Worm (Caenorhabditis elegans) whole organism, mixed stage, embryonic: Measurements from ENCODE around the gene clec-37.
A peak's percentile ranks its signal among the peaks of the same experiment; 100 is the strongest.

ENCODE experiments used
- M03D4.4 ChIP-seq: sonication (generic microtip); optimal IDR thresholded peaks from 2 replicates; lab custom pipeline; 2017; ENCODE audit warnings: mild to moderate bottlenecking, missing genetic modification characterization, missing compliant biosample characterization
- blmp-1 ChIP-seq: fragments of 150-350 bp; optimal IDR thresholded peaks from 2 replicates; lab custom pipeline; 2014; ENCODE audit warnings: missing biosample characterization, missing genetic modification characterization
- ceh-39 ChIP-seq: fragments of 150-350 bp; optimal IDR thresholded peaks from 2 replicates; lab custom pipeline; 2014; ENCODE audit warnings: missing biosample characterization, missing genetic modification characterization
- ceh-43 ChIP-seq: fragments of 200-800 bp; sonication (Bioruptor generic); optimal IDR thresholded peaks from 2 replicates; lab custom pipeline; 2018; ENCODE audit warnings: mild to moderate bottlenecking, missing genetic modification characterization, moderate library complexity, missing compliant biosample characterization
- ces-1 ChIP-seq: fragments of 150-350 bp; optimal IDR thresholded peaks from 2 replicates; lab custom pipeline; 2014; ENCODE audit warnings: missing biosample characterization, missing genetic modification reagents, missing genetic modification characterization
- cnd-1 ChIP-seq: fragments of 200-800 bp; sonication (Bioruptor generic); optimal IDR thresholded peaks from 2 replicates; lab custom pipeline; 2018; ENCODE audit warnings: mild to moderate bottlenecking, missing genetic modification characterization, missing compliant biosample characterization
- drap-1 ChIP-seq: fragments of 200-800 bp; sonication (Bioruptor generic); optimal IDR thresholded peaks from 3 replicates; lab custom pipeline; 2018; ENCODE audit warnings: mild to moderate bottlenecking, missing genetic modification characterization, missing compliant biosample characterization
- elt-1 ChIP-seq: sonication (generic microtip); optimal IDR thresholded peaks from 2 replicates; lab custom pipeline; 2017; ENCODE audit warnings: missing genetic modification characterization, mild to moderate bottlenecking, missing compliant biosample characterization, antibody characterized with exemption, moderate library complexity, borderline replicate concordance; ENCODE audit not compliant: insufficient read depth
- elt-3 ChIP-seq: fragments of 150-350 bp; optimal IDR thresholded peaks from 2 replicates; lab custom pipeline; 2014; ENCODE audit warnings: missing biosample characterization, missing genetic modification characterization
- flh-1 ChIP-seq: fragments of 200-800 bp; sonication (Bioruptor generic); optimal IDR thresholded peaks from 2 replicates; lab custom pipeline; 2018; ENCODE audit warnings: mild to moderate bottlenecking, missing genetic modification characterization, moderate library complexity, missing compliant biosample characterization
- ham-2 ChIP-seq: fragments of 200-800 bp; sonication (Bioruptor generic); optimal IDR thresholded peaks from 2 replicates; lab custom pipeline; 2018; ENCODE audit warnings: mild to moderate bottlenecking, missing genetic modification characterization, missing compliant biosample characterization
- hlh-1 ChIP-seq: fragments of 150-350 bp; optimal IDR thresholded peaks from 2 replicates; lab custom pipeline; 2014; ENCODE audit warnings: missing biosample characterization, missing genetic modification reagents, missing genetic modification characterization
- lin-13 ChIP-seq: fragments of 150-350 bp; optimal IDR thresholded peaks from 2 replicates; lab custom pipeline; 2014; ENCODE audit warnings: missing biosample characterization, missing genetic modification characterization
- lin-32 ChIP-seq: fragments of 200-800 bp; sonication (Bioruptor generic); optimal IDR thresholded peaks from 2 replicates; lab custom pipeline; 2018; ENCODE audit warnings: mild to moderate bottlenecking, missing genetic modification characterization, missing compliant biosample characterization
- mls-2 ChIP-seq: sonication (generic microtip); optimal IDR thresholded peaks from 2 replicates; lab custom pipeline; 2016; ENCODE audit warnings: mild to moderate bottlenecking, missing genetic modification characterization, moderate library complexity, missing compliant biosample characterization
- nhr-12 ChIP-seq: fragments of 150-350 bp; optimal IDR thresholded peaks from 2 replicates; lab custom pipeline; 2014; ENCODE audit warnings: missing biosample characterization, missing genetic modification characterization
- nhr-2 ChIP-seq: fragments of 150-350 bp; optimal IDR thresholded peaks from 2 replicates; lab custom pipeline; 2014; ENCODE audit warnings: missing biosample characterization, missing genetic modification characterization
- nhr-237 ChIP-seq: fragments of 150-350 bp; optimal IDR thresholded peaks from 2 replicates; lab custom pipeline; 2014; ENCODE audit warnings: missing biosample characterization, missing genetic modification characterization
- nhr-76 ChIP-seq: sonication (generic microtip); optimal IDR thresholded peaks from 2 replicates; lab custom pipeline; 2017; ENCODE audit warnings: missing biosample characterization, missing genetic modification characterization
- sem-2 ChIP-seq: fragments of 200-800 bp; sonication (Bioruptor generic); optimal IDR thresholded peaks from 2 replicates; lab custom pipeline; 2018; ENCODE audit warnings: mild to moderate bottlenecking, missing genetic modification characterization, missing compliant biosample characterization
- snpc-4 ChIP-seq: fragments of 150-350 bp; optimal IDR thresholded peaks from 2 replicates; lab custom pipeline; 2014; ENCODE audit warnings: missing biosample characterization, missing genetic modification characterization
- sptf-1 ChIP-seq: sonication (generic microtip); optimal IDR thresholded peaks from 2 replicates; lab custom pipeline; 2017; ENCODE audit warnings: mild to moderate bottlenecking, missing genetic modification characterization, moderate library complexity, missing compliant biosample characterization
- unc-39 ChIP-seq: fragments of 150-350 bp; optimal IDR thresholded peaks from 2 replicates; lab custom pipeline; 2014; ENCODE audit warnings: missing biosample characterization, missing genetic modification characterization
- unc-62 ChIP-seq: fragments of 150-350 bp; optimal IDR thresholded peaks from 2 replicates; lab custom pipeline; 2014; ENCODE audit warnings: missing biosample characterization, missing genetic modification reagents, missing genetic modification characterization
- zip-8 ChIP-seq: fragments of 150-350 bp; optimal IDR thresholded peaks from 2 replicates; lab custom pipeline; 2014; ENCODE audit warnings: missing biosample characterization, missing genetic modification characterization

clec-37 gene

ce11 chrV:16829396-16829795 is 22.5 kb downstream of the clec-37 start, which contains the start of gene srh-214:
Gene srh-214 (minus strand): TSS chrV:16829755.
- no peak for TF ChIP-seq ces-1 (GFP tag; lab: Kevin White, UChicago)
- TF ChIP-seq zip-8 (tag; lab: Kevin White, UChicago), result no peak

- TF ChIP-seq flh-1 (GFP tag; lab: Kevin White, UChicago), result no peak
- no peak for TF ChIP-seq lin-13
- TF ChIP-seq blmp-1 (tag; lab: Kevin White, UChicago), result no peak
- TF ChIP-seq nhr-76 (tag; lab: Kevin White, UChicago), result no peak
- no peak for TF ChIP-seq nhr-2 (tag; lab: Kevin White, UChicago)
- TF ChIP-seq, all 35 proteins: peak for 0
These were observed 24.4 kb downstream of the clec-37 start, which contains the start of gene srh-216 for ce11 chrV:16827485-16827884. Gene srh-216 (minus strand): TSS chrV:16827585.

ce11 chrV:16821270-16821737 is 30.6 kb downstream of the clec-37 start, which contains the start of gene T20B3.14:
Gene T20B3.14 (minus strand): TSS chrV:16821320.
- TF ChIP-seq zip-8 (tag; lab: Kevin White, UChicago), result peak; percentile 83
- no peak for TF ChIP-seq lin-32 (GFP tag; lab: Kevin White, UChicago)
- TF ChIP-seq lin-13, result no peak

- TF ChIP-seq sptf-1 (tag; lab: Kevin White, UChicago) (no peak), cnd-1 (tag; lab: Kevin White, UChicago) (no peak), blmp-1 (tag; lab: Kevin White, UChicago) (no peak), ces-1 (GFP tag; lab: Kevin White, UChicago) (no peak), elt-3 (tag; lab: Kevin White, UChicago) (no peak), ceh-39 (tag; lab: Kevin White, UChicago) (no peak), mls-2 (tag; lab: Kevin White, UChicago) (no peak), ham-2 (GFP tag; lab: Kevin White, UChicago) (no peak), hlh-1 (tag; lab: Kevin White, UChicago) (no peak), nhr-12 (tag; lab: Kevin White, UChicago) (no peak), snpc-4 (no peak), unc-39 (tag; lab: Kevin White, UChicago) (no peak), elt-1 (tag; lab: Kevin White, UChicago) (no peak), sem-2 (GFP tag; lab: Kevin White, UChicago) (no peak), ceh-43 (GFP tag; lab: Kevin White, UChicago) (no peak), drap-1 (GFP tag; lab: Kevin White, UChicago) (no peak), M03D4.4 (tag; lab: Kevin White, UChicago) (no peak)
- TF ChIP-seq, all 35 proteins: peak for 0
These were observed 35.2 kb downstream of the clec-37 start for ce11 chrV:16816707-16817106.

ce11 chrV:16815261-16815660 is 36.6 kb downstream of the clec-37 start, which contains the start of gene T20B3.1:
Gene T20B3.1 (plus strand): TSS chrV:16815561.
- no peak for TF ChIP-seq lin-13
- no peak for TF ChIP-seq mls-2 (tag; lab: Kevin White, UChicago)
- no peak for TF ChIP-seq ceh-43 (GFP tag; lab: Kevin White, UChicago)
- no peak for TF ChIP-seq elt-1 (tag; lab: Kevin White, UChicago)
- TF ChIP-seq nhr-237 (tag; lab: Kevin White, UChicago), result no peak
- TF ChIP-seq, all 35 proteins: peak for 0

DNA sequence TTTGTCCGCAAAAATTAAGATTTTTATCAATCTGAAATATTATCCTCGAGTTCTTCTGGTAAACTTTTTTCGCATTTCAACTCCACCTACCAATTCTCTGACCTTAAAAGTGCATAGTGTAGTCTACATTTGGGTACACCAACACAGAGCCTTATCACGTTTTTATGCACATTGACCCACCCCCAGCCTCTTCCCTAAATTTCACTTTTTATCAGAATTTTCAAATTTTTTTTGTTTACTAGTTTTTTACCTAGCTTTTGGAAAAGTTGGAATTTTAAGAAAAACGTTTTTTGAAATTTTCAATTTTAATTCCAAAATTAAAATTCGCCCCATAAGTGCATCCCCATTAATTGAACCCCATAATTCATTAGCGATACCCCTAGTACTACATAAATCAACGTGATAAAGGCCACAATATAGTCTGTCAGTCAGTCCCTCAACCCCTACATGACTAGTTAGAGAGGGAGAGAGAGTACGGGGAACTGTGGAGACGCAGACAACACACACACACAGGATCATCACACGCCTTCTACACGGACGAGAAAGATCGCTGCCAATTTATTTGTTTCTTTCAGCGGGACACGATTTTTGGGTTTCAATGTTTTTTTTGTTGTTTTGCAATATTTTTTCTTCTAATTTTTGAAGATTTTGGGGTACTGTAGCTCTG is 37.2 kb downstream of the clec-37 start:
- peak; percentile 16 for TF ChIP-seq unc-62
- no peak for TF ChIP-seq sptf-1 (tag; lab: Kevin White, UChicago)

DNA sequence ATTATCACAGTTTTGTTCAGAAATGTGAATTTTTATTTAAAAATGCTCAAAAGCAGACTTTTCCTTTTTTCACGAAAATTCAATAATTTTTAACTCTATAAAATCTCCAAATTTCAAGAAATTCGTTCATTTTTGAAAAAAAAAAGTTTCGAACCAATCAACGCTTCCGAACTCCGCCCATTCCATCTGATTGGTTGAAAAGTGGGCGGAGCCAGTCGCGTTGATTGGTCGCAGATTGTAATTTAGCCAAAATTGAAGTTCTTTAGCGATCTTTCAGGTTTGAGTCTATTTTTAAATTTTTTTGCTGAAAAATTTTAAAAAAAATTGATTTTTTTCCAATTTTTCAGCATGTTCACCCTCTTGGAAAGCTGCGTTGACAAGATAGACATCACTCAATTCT is 39.5 kb downstream of the clec-37 start:
- TF ChIP-seq cnd-1 (tag; lab: Kevin White, UChicago) (no peak), sptf-1 (tag; lab: Kevin White, UChicago) (no peak)
- TF ChIP-seq, all 35 proteins: peak for 0
